Fruit fly (Drosophila melanogaster): ENCODE results near the gene lft.

lft gene

dm6 chr2L:10375464-10376236, 11.4 kb downstream of the lft start, which contains the start of the genes CG33303 and dpr19 (continued):
- TF ChIP-seq wek (GFP tag; optimal IDR thresholded peaks at IDR 0.05) (peak; percentile 95), Drgx (GFP tag; IDR thresholded peaks at IDR 0.05) (peak; percentile 41; the same call in 1 of the 2 replicates), CG1603 (tag; optimal IDR thresholded peaks at IDR 0.05) (peak; percentile 16), kah (GFP tag; optimal IDR thresholded peaks at IDR 0.05) (peak; percentile 69), CG6813 (GFP tag; optimal IDR thresholded peaks at IDR 0.05) (peak; percentile 65), CG3995 (GFP tag; optimal IDR thresholded peaks at IDR 0.05) (peak; percentile 48), CG8765 (GFP tag; IDR thresholded peaks at IDR 0.05) (no peak), CG8944 (GFP tag; optimal IDR thresholded peaks at IDR 0.05) (no peak), CG15011 (GFP tag; optimal IDR thresholded peaks at IDR 0.05) (peak; percentile 49), CrebB (tag; optimal IDR thresholded peaks at IDR 0.05) (peak; percentile 29), CG31365 (tag; optimal IDR thresholded peaks at IDR 0.05) (no peak), Sox100B (GFP tag; optimal IDR thresholded peaks at IDR 0.05) (peak; percentile 83), vnd (GFP tag; IDR thresholded peaks at IDR 0.05; ENCODE audit: partially characterized antibody) (no peak), cwo (GFP tag; optimal IDR thresholded peaks at IDR 0.05) (peak; percentile 62), CG14860 (GFP tag; IDR thresholded peaks at IDR 0.05; ENCODE audit: partially characterized antibody) (no peak), CG17912 (GFP tag; optimal IDR thresholded peaks at IDR 0.05) (peak; percentile 29), sr (GFP tag; IDR thresholded peaks at IDR 0.05) (no peak), zen (tag; optimal IDR thresholded peaks at IDR 0.05) (peak; percentile 64), Lim3 (GFP tag; IDR thresholded peaks at IDR 0.05) (no peak), odd (GFP tag; optimal IDR thresholded peaks at IDR 0.05) (peak; percentile 53), lilli (GFP tag; optimal IDR thresholded peaks at IDR 0.05) (peak; percentile 12), Oli (tag; optimal IDR thresholded peaks at IDR 0.05) (peak; percentile 64), org-1 (GFP tag; optimal IDR thresholded peaks at IDR 0.05) (no peak), CG5953 (GFP tag; IDR thresholded peaks at IDR 0.05) (no peak), CG30020 (tag; optimal IDR thresholded peaks at IDR 0.05) (peak; percentile 91), B-H2 (GFP tag; optimal IDR thresholded peaks at IDR 0.05) (peak; percentile 68), twi (tag; optimal IDR thresholded peaks at IDR 0.05) (peak; percentile 71), Ada2b (GFP tag; IDR thresholded peaks at IDR 0.05) (peak; percentile 42), BEAF-32 (GFP tag; optimal IDR thresholded peaks at IDR 0.05) (peak; percentile 19), CG1647 (GFP tag; optimal IDR thresholded peaks at IDR 0.05) (no peak), prd (optimal IDR thresholded peaks at IDR 0.05) (no peak), prd (GFP tag; IDR thresholded peaks at IDR 0.05) (peak; percentile 27; the same call in 1 of the 3 replicates), CG15479 (GFP tag; optimal IDR thresholded peaks at IDR 0.05) (no peak), CG16815 (GFP tag; optimal IDR thresholded peaks at IDR 0.05) (no peak), CG42726 (GFP tag; IDR thresholded peaks at IDR 0.05; ENCODE audit: partially characterized antibody) (no peak), Elba2 (GFP tag; optimal IDR thresholded peaks at IDR 0.05) (no peak), CG11456 (GFP tag; IDR thresholded peaks at IDR 0.05) (0 out of 3 replicates have a peak, but pooled peaks have one; percentile 13), tap (tag; optimal IDR thresholded peaks at IDR 0.05) (peak; percentile 76), salm (tag; optimal IDR thresholded peaks at IDR 0.05) (peak; percentile 79), ap (GFP tag; IDR thresholded peaks at IDR 0.05) (peak; percentile 67), dm (GFP tag; optimal IDR thresholded peaks at IDR 0.05) (no peak), NK7.1 (GFP tag; optimal IDR thresholded peaks at IDR 0.05) (no peak), HHEX (GFP tag; optimal IDR thresholded peaks at IDR 0.05) (peak; percentile 71), nerfin-2 (GFP tag; IDR thresholded peaks at IDR 0.05; ENCODE audit: partially characterized antibody) (no peak), CG7372 (GFP tag; IDR thresholded peaks at IDR 0.05) (peak; percentile 53), gsb (GFP tag; IDR thresholded peaks at IDR 0.05) (no peak), CG2712 (tag; optimal IDR thresholded peaks at IDR 0.05) (peak; percentile 92), CG12659 (GFP tag; optimal IDR thresholded peaks at IDR 0.05) (peak; percentile 86)

Data from whole organism, embryonic.